Fruit fly (Drosophila melanogaster) whole organism, embryonic: ENCODE measurements around the gene CG2533.
A peak's percentile ranks its signal among the peaks of the same experiment; 100 is the strongest.

Source experiments
- Adf1 ChIP-seq: fragments of 200-800 bp; sonication (Bioruptor generic); IDR thresholded peaks from 2 replicates; pipeline ENCODE4 v1.3.6; 2022; ENCODE audit warnings: missing biosample characterization, missing genetic modification characterization
- Atf6 ChIP-seq: fragments of 200-800 bp; sonication (Bioruptor generic); IDR thresholded peaks from 2 replicates; pipeline ENCODE4 v1.3.6; 2022; ENCODE audit warnings: missing biosample characterization, missing genetic modification characterization
- Awh ChIP-seq: fragments of 200-800 bp; sonication (Bioruptor generic); IDR thresholded peaks from 2 replicates; pipeline ENCODE4, ENCODE4 v1.3.6; 2022; ENCODE audit warnings: missing biosample characterization, missing genetic modification characterization
- Bteb2 ChIP-seq: fragments of 200-800 bp; sonication (Bioruptor generic); optimal IDR thresholded peaks from 2 replicates; lab custom pipeline; 2016; ENCODE audit warnings: missing biosample characterization, missing genetic modification characterization
- CG10274 ChIP-seq: fragments of 200-800 bp; sonication (Bioruptor generic); optimal IDR thresholded peaks from 3 replicates; lab custom pipeline; 2017; ENCODE audit warnings: missing biosample characterization, mild to moderate bottlenecking, missing genetic modification characterization
- CG10366 ChIP-seq: fragments of 200-800 bp; sonication (Bioruptor generic); IDR thresholded peaks from 2 replicates; pipeline ENCODE4 v1.3.6; 2022; ENCODE audit warnings: missing biosample characterization, missing genetic modification characterization
- CG12071 ChIP-seq: fragments of 200-800 bp; sonication (Bioruptor generic); optimal IDR thresholded peaks from 3 replicates; lab custom pipeline; 2018; ENCODE audit warnings: missing biosample characterization, mild to moderate bottlenecking, missing genetic modification characterization
- CG12219 ChIP-seq: fragments of 200-800 bp; sonication (Bioruptor generic); optimal IDR thresholded peaks from 3 replicates; lab custom pipeline; 2018; ENCODE audit warnings: missing biosample characterization, mild to moderate bottlenecking, missing genetic modification characterization
- CG12299 ChIP-seq: fragments of 200-800 bp; sonication (Bioruptor generic); optimal IDR thresholded peaks from 2 replicates; lab custom pipeline; 2018; ENCODE audit warnings: missing biosample characterization, mild to moderate bottlenecking, missing genetic modification characterization
- CG13624 ChIP-seq: fragments of 200-800 bp; sonication (Bioruptor generic); optimal IDR thresholded peaks from 2 replicates; lab custom pipeline; 2016; ENCODE audit warnings: missing biosample characterization, missing genetic modification characterization
- CG14667 ChIP-seq: fragments of 200-800 bp; sonication (Bioruptor generic); IDR thresholded peaks from 2 replicates; pipeline ENCODE4 v1.3.6; 2022; ENCODE audit warnings: missing biosample characterization, missing genetic modification characterization
- CG1602 ChIP-seq: fragments of 200-800 bp; sonication (Bioruptor generic); optimal IDR thresholded peaks from 3 replicates; lab custom pipeline; 2016; ENCODE audit warnings: missing biosample characterization, missing genetic modification characterization
- CG1603 ChIP-seq: fragments of 200-800 bp; sonication (Bioruptor generic); optimal IDR thresholded peaks from 2 replicates; lab custom pipeline; 2019; ENCODE audit warnings: missing biosample characterization, mild to moderate bottlenecking, missing genetic modification characterization, moderate library complexity
- CG17385 ChIP-seq: fragments of 200-800 bp; sonication (Bioruptor generic); optimal IDR thresholded peaks from 3 replicates; lab custom pipeline; 2018; ENCODE audit warnings: missing biosample characterization, mild to moderate bottlenecking, missing genetic modification characterization
- CG1832 ChIP-seq: fragments of 200-800 bp; sonication (Bioruptor generic); optimal IDR thresholded peaks from 2 replicates; lab custom pipeline; 2017; ENCODE audit warnings: missing biosample characterization, mild to moderate bottlenecking, missing genetic modification characterization, inconsistent platforms
- CG32772 ChIP-seq: fragments of 200-800 bp; sonication (Bioruptor generic); IDR thresholded peaks from 2 replicates; pipeline ENCODE4 v1.3.6; 2022; ENCODE audit warnings: missing biosample characterization, missing genetic modification characterization
- CG4328 ChIP-seq: fragments of 200-800 bp; sonication (Bioruptor generic); optimal IDR thresholded peaks from 3 replicates; lab custom pipeline; 2017; ENCODE audit warnings: missing biosample characterization, missing genetic modification reagents, missing genetic modification characterization
- CG4820 ChIP-seq: fragments of 200-800 bp; sonication (Bioruptor generic); optimal IDR thresholded peaks from 3 replicates; lab custom pipeline; 2016; ENCODE audit warnings: missing biosample characterization, missing genetic modification characterization
- CG7745 ChIP-seq: fragments of 200-800 bp; sonication (Bioruptor generic); optimal IDR thresholded peaks from 2 replicates; lab custom pipeline; 2018; ENCODE audit warnings: missing biosample characterization, mild to moderate bottlenecking, missing genetic modification characterization, moderate library complexity
- CG7928 ChIP-seq: fragments of 200-800 bp; sonication (Bioruptor generic); optimal IDR thresholded peaks from 2 replicates; lab custom pipeline; 2017; ENCODE audit warnings: missing biosample characterization, mild to moderate bottlenecking, missing genetic modification characterization
- CG8924 ChIP-seq: fragments of 200-800 bp; optimal IDR thresholded peaks from 3 replicates; lab custom pipeline; 2019; ENCODE audit warnings: missing biosample characterization, mild to moderate bottlenecking, missing genetic modification characterization, moderate library complexity
- E2f2 ChIP-seq: fragments of 200-800 bp; sonication (Bioruptor generic); IDR thresholded peaks from 2 replicates; pipeline ENCODE4 v1.3.6; 2022; ENCODE audit warnings: missing biosample characterization, missing genetic modification characterization
- ERR ChIP-seq: fragments of 200-800 bp; sonication (Bioruptor generic); optimal IDR thresholded peaks from 2 replicates; lab custom pipeline; 2016; ENCODE audit warnings: missing biosample characterization, missing genetic modification characterization
- Ets65A ChIP-seq: fragments of 200-800 bp; sonication (Bioruptor generic); peaks from one replicate; lab custom pipeline; 2016; ENCODE audit warnings: missing biosample characterization, missing genetic modification characterization
- H15 ChIP-seq: fragments of 200-800 bp; sonication (Bioruptor generic); IDR thresholded peaks from 3 replicates; pipeline ENCODE4 v1.3.6; 2022; ENCODE audit warnings: missing biosample characterization, missing genetic modification characterization
- HHEX ChIP-seq: fragments of 200-800 bp; sonication (Bioruptor generic); optimal IDR thresholded peaks from 3 replicates; lab custom pipeline; 2017; ENCODE audit warnings: missing biosample characterization, mild to moderate bottlenecking, missing genetic modification characterization, missing genetic modification reagents
- Hey ChIP-seq: fragments of 200-800 bp; sonication (Bioruptor generic); optimal IDR thresholded peaks from 3 replicates; lab custom pipeline; 2018; ENCODE audit warnings: missing biosample characterization, mild to moderate bottlenecking, missing genetic modification characterization
- NfI ChIP-seq: fragments of 200-800 bp; sonication (Bioruptor generic); optimal IDR thresholded peaks from 3 replicates; lab custom pipeline; 2018; ENCODE audit warnings: missing biosample characterization, mild to moderate bottlenecking, missing genetic modification characterization, moderate library complexity
- Sry-δ ChIP-seq: fragments of 200-800 bp; sonication (Bioruptor generic); optimal IDR thresholded peaks from 2 replicates; lab custom pipeline; 2016; ENCODE audit warnings: missing biosample characterization, missing genetic modification characterization
- Usf ChIP-seq: fragments of 200-800 bp; sonication (Bioruptor generic); optimal IDR thresholded peaks from 2 replicates; lab custom pipeline; 2017; ENCODE audit warnings: missing genotype, missing biosample characterization, missing genetic modification characterization
- Xrp1 ChIP-seq: fragments of 200-800 bp; sonication (Bioruptor generic); IDR thresholded peaks from 2 replicates; pipeline ENCODE4 v1.3.6; 2022; ENCODE audit warnings: missing biosample characterization, missing genetic modification characterization
- chm ChIP-seq: fragments of 200-800 bp; sonication (Bioruptor generic); IDR thresholded peaks from 2 replicates; pipeline ENCODE4 v1.3.6; 2022; ENCODE audit warnings: missing biosample characterization, missing genetic modification characterization
- emc ChIP-seq: fragments of 200-800 bp; sonication (Bioruptor generic); optimal IDR thresholded peaks from 2 replicates; lab custom pipeline; 2016; ENCODE audit warnings: missing biosample characterization, missing genetic modification characterization
- ewg ChIP-seq: fragments of 200-800 bp; sonication (Bioruptor generic); optimal IDR thresholded peaks from 3 replicates; lab custom pipeline; 2017; ENCODE audit warnings: mild to moderate bottlenecking, missing biosample characterization, missing genetic modification reagents, missing genetic modification characterization
- fd96Cb ChIP-seq: fragments of 200-800 bp; sonication (Bioruptor generic); optimal IDR thresholded peaks from 2 replicates; lab custom pipeline; 2018; ENCODE audit warnings: missing biosample characterization, mild to moderate bottlenecking, missing genetic modification characterization, moderate library complexity
- gem ChIP-seq: fragments of 200-800 bp; sonication (Bioruptor generic); optimal IDR thresholded peaks from 2 replicates; lab custom pipeline; 2019; ENCODE audit warnings: missing biosample characterization, mild to moderate bottlenecking, missing genetic modification characterization, moderate library complexity
- h ChIP-seq: fragments of >200 bp; optimal IDR thresholded peaks from 2 replicates; lab custom pipeline; 2017
- jing ChIP-seq: fragments of 200-800 bp; sonication (Bioruptor generic); optimal IDR thresholded peaks from 2 replicates; lab custom pipeline; 2018; ENCODE audit warnings: missing biosample characterization, mild to moderate bottlenecking, missing genetic modification characterization
- ken ChIP-seq: fragments of 200-800 bp; sonication (Bioruptor generic); IDR thresholded peaks from 3 replicates; pipeline ENCODE4 v1.3.6; 2022; ENCODE audit warnings: missing biosample characterization, missing genetic modification characterization
- knrl ChIP-seq: fragments of 200-800 bp; sonication (Bioruptor generic); IDR thresholded peaks from 3 replicates; pipeline ENCODE4 v1.3.6; 2022; ENCODE audit warnings: missing biosample characterization, missing genetic modification characterization; ENCODE audit not compliant: partially characterized antibody
- lab ChIP-seq: fragments of 200-800 bp; sonication (Bioruptor generic); optimal IDR thresholded peaks from 3 replicates; lab custom pipeline; 2017; ENCODE audit warnings: missing biosample characterization, missing genetic modification characterization, mild to moderate bottlenecking, moderate library complexity, missing genetic modification reagents
- nau ChIP-seq: fragments of 200-800 bp; sonication (Bioruptor generic); optimal IDR thresholded peaks from 3 replicates; lab custom pipeline; 2017; ENCODE audit warnings: missing biosample characterization, mild to moderate bottlenecking, missing genetic modification characterization, missing genetic modification reagents
- pnt ChIP-seq: fragments of 200-800 bp; sonication (Bioruptor generic); optimal IDR thresholded peaks from 3 replicates; lab custom pipeline; 2016; ENCODE audit warnings: missing biosample characterization, missing genetic modification characterization
- rib ChIP-seq: fragments of 200-800 bp; sonication (Bioruptor generic); IDR thresholded peaks from 2 replicates; pipeline ENCODE4 v1.3.6; 2022; ENCODE audit warnings: missing biosample characterization, missing genetic modification characterization
- sim ChIP-seq: fragments of 200-800 bp; sonication (Bioruptor generic); IDR thresholded peaks from 2 replicates; pipeline ENCODE4 v1.3.6; 2022; ENCODE audit warnings: missing biosample characterization, missing genetic modification characterization
- sisA ChIP-seq: fragments of 200-800 bp; sonication (Bioruptor generic); IDR thresholded peaks from 2 replicates; pipeline ENCODE4 v1.3.6; 2022; ENCODE audit warnings: missing biosample characterization, missing genetic modification characterization
- slou ChIP-seq: fragments of 200-800 bp; sonication (Bioruptor generic); optimal IDR thresholded peaks from 3 replicates; lab custom pipeline; 2016; ENCODE audit warnings: missing biosample characterization, missing genetic modification characterization
- ssp ChIP-seq: fragments of 200-800 bp; sonication (Bioruptor generic); IDR thresholded peaks from 2 replicates; pipeline ENCODE4 v1.3.6; 2022; ENCODE audit warnings: missing biosample characterization, missing genetic modification characterization
- tio ChIP-seq: fragments of 200-800 bp; sonication (Bioruptor generic); optimal IDR thresholded peaks from 2 replicates; lab custom pipeline; 2017; ENCODE audit warnings: missing biosample characterization, missing genetic modification characterization, inconsistent platforms
- toy ChIP-seq: fragments of 200-800 bp; sonication (Bioruptor generic); IDR thresholded peaks from 2 replicates; pipeline ENCODE4 v1.3.6; 2022; ENCODE audit warnings: missing biosample characterization, missing genetic modification characterization
- trem ChIP-seq: fragments of 200-800 bp; optimal IDR thresholded peaks from 3 replicates; lab custom pipeline; 2019; ENCODE audit warnings: missing biosample characterization, mild to moderate bottlenecking, missing genetic modification characterization, moderate library complexity
- unpg ChIP-seq: fragments of 200-800 bp; sonication (Bioruptor generic); optimal IDR thresholded peaks from 3 replicates; lab custom pipeline; 2018; ENCODE audit warnings: missing biosample characterization, mild to moderate bottlenecking, missing genetic modification characterization, moderate library complexity

CG2533 gene

dm6 chrX:11576540-11576939 is 27.5 kb downstream of the CG2533 start, which contains the start of gene CG11695 (continued):
- TF ChIP-seq knrl (no peak), CG32772 (GFP tag; lab: Robert Waterston, UW) (no peak), CG10274 (GFP tag; lab: Kevin White, UChicago) (no peak), ewg (GFP tag; lab: Kevin White, UChicago) (peak; percentile 18), CG4820 (GFP tag; lab: Kevin White, UChicago) (peak; percentile 48), Bteb2 (GFP tag; lab: Kevin White, UChicago) (peak; percentile 4), lab (GFP tag; lab: Kevin White, UChicago) (peak; percentile 75), Sry-δ (GFP tag; lab: Kevin White, UChicago) (peak; percentile 26), E2f2 (GFP tag; lab: Robert Waterston, UW) (peak; percentile 50), jing (no peak), h (lab: Kevin White, UChicago) (no peak), CG1603 (tag; lab: Kevin White, UChicago) (peak; percentile 51), chm (GFP tag; lab: Robert Waterston, UW) (peak; percentile 36; the same call in 1 of the 2 replicates), CG12219 (GFP tag; lab: Kevin White, UChicago) (no peak), NfI (GFP tag; lab: Kevin White, UChicago) (peak; percentile 73), gem (peak; percentile 82), Atf6 (GFP tag; lab: Robert Waterston, UW) (peak; percentile 34; the same call in 1 of the 2 replicates), nau (GFP tag; lab: Kevin White, UChicago) (no peak), Awh (GFP tag; lab: Robert Waterston, UW) (0 out of 2 replicates have a peak, but pooled peaks have one; percentile 32), CG14667 (GFP tag; lab: Robert Waterston, UW) (peak; percentile 36; the same call in 1 of the 2 replicates), Usf (GFP tag; lab: Kevin White, UChicago) (no peak), CG7928 (GFP tag; lab: Kevin White, UChicago) (no peak), slou (GFP tag; lab: Kevin White, UChicago) (peak; percentile 60), CG13624 (GFP tag; lab: Kevin White, UChicago) (peak; percentile 55), CG8924 (peak; percentile 51), CG12071 (no peak), trem (tag; lab: Kevin White, UChicago) (peak; percentile 63), CG12299 (tag; lab: Kevin White, UChicago) (peak; percentile 61), ssp (GFP tag; lab: Robert Waterston, UW) (peak; percentile 29; the same call in 1 of the 2 replicates), CG10366 (peak; percentile 56), HHEX (peak; percentile 18), rib (no peak), CG17385 (GFP tag; lab: Kevin White, UChicago) (peak; percentile 59), CG1602 (peak; percentile 60), emc (GFP tag; lab: Kevin White, UChicago) (no peak), unpg (peak; percentile 71), ERR (no peak), Ets65A (GFP tag; lab: Kevin White, UChicago) (peak; percentile 70), H15 (GFP tag; lab: Robert Waterston, UW) (peak; percentile 38; the same call in 1 of the 3 replicates), Hey (tag; lab: Kevin White, UChicago) (no peak), fd96Cb (tag; lab: Kevin White, UChicago) (peak; percentile 49), sim (GFP tag; lab: Robert Waterston, UW) (no peak), CG1832 (GFP tag; lab: Kevin White, UChicago) (no peak), ken (0 out of 3 replicates have a peak, but pooled peaks have one; percentile 18), pnt (GFP tag; lab: Kevin White, UChicago) (peak; percentile 17), CG4328 (peak; percentile 75), sisA (peak; percentile 56), CG7745 (no peak), toy (GFP tag; lab: Robert Waterston, UW) (no peak), tio (GFP tag; lab: Kevin White, UChicago) (no peak), Adf1 (GFP tag; lab: Robert Waterston, UW) (peak; percentile 43), Xrp1 (peak; percentile 71)
